Worm (Caenorhabditis elegans) whole organism, L3 larva: ENCODE results near the gene gsp-2.

Experiments
- R02D3.7 ChIP-seq: fragments of 150-350 bp; optimal IDR thresholded peaks from 2 replicates; lab custom pipeline; 2014; ENCODE audit warnings: missing biosample characterization, missing genetic modification characterization
- ZK546.5 ChIP-seq: sonication (generic microtip); optimal IDR thresholded peaks from 2 replicates; lab custom pipeline; 2017; ENCODE audit warnings: missing biosample characterization, missing genetic modification characterization
- aly-2 ChIP-seq: fragments of 150-350 bp; optimal IDR thresholded peaks from 2 replicates; lab custom pipeline; 2014; ENCODE audit warnings: missing biosample characterization, missing genetic modification characterization
- ama-1 ChIP-seq: fragments of 150-350 bp; optimal IDR thresholded peaks from 2 replicates; lab custom pipeline; 2018
- ceh-16 ChIP-seq: sonication (generic microtip); optimal IDR thresholded peaks from 2 replicates; lab custom pipeline; 2017; ENCODE audit warnings: missing biosample characterization, missing genetic modification characterization
- ceh-9 ChIP-seq: sonication (generic microtip); optimal IDR thresholded peaks from 2 replicates; lab custom pipeline; 2018; ENCODE audit warnings: missing biosample characterization, missing genetic modification characterization
- egl-5 ChIP-seq: fragments of 150-350 bp; optimal IDR thresholded peaks from 2 replicates; lab custom pipeline; 2017; ENCODE audit warnings: missing biosample characterization, missing genetic modification reagents, missing genetic modification characterization, inconsistent platforms
- elt-1 ChIP-seq: fragments of 150-350 bp; optimal IDR thresholded peaks from 2 replicates; lab custom pipeline; 2014; ENCODE audit warnings: missing biosample characterization, missing genetic modification characterization
- elt-2 ChIP-seq: sonication (generic microtip); optimal IDR thresholded peaks from 2 replicates; lab custom pipeline; 2016; ENCODE audit warnings: missing genetic modification reagents, mild to moderate bottlenecking, missing genetic modification characterization, missing compliant biosample characterization
- elt-3 ChIP-seq, 3 experiments: fragments of 150-350 bp in 1 of 3; sonication (generic microtip) in 2 of 3; optimal IDR thresholded peaks; 2 replicates in 2 of 3; 4 replicates in 1 of 3; lab custom pipeline; 2014 to 2017; ENCODE audit warnings: missing biosample characterization in 3 of 3, missing genetic modification characterization in 3 of 3
- eor-1 ChIP-seq, 2 experiments: fragments of 150-350 bp; optimal IDR thresholded peaks; 2 replicates each; lab custom pipeline; 2014 to 2018; ENCODE audit warnings: missing biosample characterization in 2 of 2, missing genetic modification characterization in 2 of 2
- hmg-11 ChIP-seq: sonication (generic microtip); optimal IDR thresholded peaks from 2 replicates; lab custom pipeline; 2016; ENCODE audit warnings: missing genetic modification characterization, missing compliant biosample characterization
- lin-15B ChIP-seq: fragments of 150-350 bp; optimal IDR thresholded peaks from 2 replicates; lab custom pipeline; 2014; ENCODE audit warnings: missing biosample characterization, missing genetic modification characterization
- lin-39 ChIP-seq: fragments of 150-350 bp; optimal IDR thresholded peaks from 2 replicates; lab custom pipeline; 2018; ENCODE audit warnings: missing biosample characterization, missing genetic modification reagents, missing genetic modification characterization
- mdl-1 ChIP-seq: fragments of 150-350 bp; optimal IDR thresholded peaks from 2 replicates; lab custom pipeline; 2014; ENCODE audit warnings: missing biosample characterization, missing genetic modification characterization
- mml-1 ChIP-seq: fragments of 150-350 bp; sonication (generic microtip); optimal IDR thresholded peaks from 3 replicates; lab custom pipeline; 2014; ENCODE audit warnings: missing biosample characterization, missing genetic modification characterization
- nfya-1 ChIP-seq: sonication (generic microtip); optimal IDR thresholded peaks from 2 replicates; lab custom pipeline; 2017; ENCODE audit warnings: missing genetic modification characterization, mild to moderate bottlenecking, missing compliant biosample characterization, antibody characterized with exemption, moderate library complexity; ENCODE audit not compliant: insufficient read depth
- nhr-11 ChIP-seq: fragments of 150-350 bp; optimal IDR thresholded peaks from 2 replicates; lab custom pipeline; 2014; ENCODE audit warnings: missing biosample characterization, missing genetic modification characterization
- nhr-12 ChIP-seq: fragments of 150-350 bp; optimal IDR thresholded peaks from 2 replicates; lab custom pipeline; 2014; ENCODE audit warnings: missing biosample characterization, missing genetic modification characterization
- nhr-23 ChIP-seq: fragments of 150-350 bp; optimal IDR thresholded peaks from 2 replicates; lab custom pipeline; 2014; ENCODE audit warnings: missing biosample characterization, missing genetic modification reagents, missing genetic modification characterization
- nhr-25 ChIP-seq: sonication (generic microtip); optimal IDR thresholded peaks from 2 replicates; lab custom pipeline; 2017; ENCODE audit warnings: missing biosample characterization, missing genetic modification characterization
- nhr-28 ChIP-seq: fragments of 150-350 bp; optimal IDR thresholded peaks from 2 replicates; lab custom pipeline; 2014; ENCODE audit warnings: missing biosample characterization, missing genetic modification characterization
- nhr-67 ChIP-seq: fragments of 150-350 bp; optimal IDR thresholded peaks from 2 replicates; lab custom pipeline; 2014; ENCODE audit warnings: missing biosample characterization, missing genetic modification characterization
- nhr-76 ChIP-seq: fragments of 150-350 bp; sonication (generic microtip); optimal IDR thresholded peaks from 5 replicates; lab custom pipeline; 2014; ENCODE audit warnings: missing biosample characterization, missing genetic modification characterization
- pha-4 ChIP-seq: fragments of 150-350 bp; optimal IDR thresholded peaks from 2 replicates; lab custom pipeline; 2014; ENCODE audit warnings: missing biosample characterization, missing genetic modification reagents, missing genetic modification characterization
- unc-39 ChIP-seq: sonication (generic microtip); optimal IDR thresholded peaks from 4 replicates; lab custom pipeline; 2017; ENCODE audit warnings: missing biosample characterization, missing genetic modification characterization
- unc-62 ChIP-seq: fragments of 150-350 bp; sonication (generic microtip); optimal IDR thresholded peaks from 4 replicates; lab custom pipeline; 2014; ENCODE audit warnings: missing biosample characterization, missing genetic modification reagents, missing genetic modification characterization
- zag-1 ChIP-seq: fragments of 150-350 bp; optimal IDR thresholded peaks from 2 replicates; lab custom pipeline; 2014; ENCODE audit warnings: missing biosample characterization, missing genetic modification characterization
- ztf-4 ChIP-seq: fragments of 150-350 bp; optimal IDR thresholded peaks from 2 replicates; lab custom pipeline; 2014; ENCODE audit warnings: missing biosample characterization, missing genetic modification characterization

gsp-2 gene

DNA sequence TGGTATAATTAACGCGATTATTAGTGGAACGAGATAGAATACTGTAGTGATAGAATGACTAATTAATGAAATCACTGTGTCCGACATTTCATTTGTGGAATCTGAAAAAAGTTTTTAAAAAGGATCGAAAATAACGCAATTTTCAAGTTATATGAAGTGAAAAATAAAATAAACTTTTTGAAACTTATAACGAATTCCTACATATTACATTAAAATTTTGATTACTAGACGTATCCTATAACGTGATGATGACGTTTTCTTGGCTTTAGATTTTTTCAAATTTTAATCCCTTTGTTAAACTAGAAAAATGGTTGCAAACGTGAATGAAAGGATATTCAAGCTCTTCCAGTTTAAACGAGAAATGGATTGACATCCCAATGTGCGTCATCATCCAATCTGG lies 45.9 kb upstream of the gsp-2 start, which contains the start of gene algn-11:
Gene algn-11 (minus strand): TSS at position 101 of the 400 bp plus-strand sequence.
- TF ChIP-seq nhr-11 (tag; lab: Kevin White, UChicago) (no peak), nfya-1 (no peak), nhr-12 (tag; lab: Kevin White, UChicago) (no peak), mml-1 (tag; lab: Kevin White, UChicago) (no peak), R02D3.7 (tag; lab: Kevin White, UChicago) (no peak)
- TF ChIP-seq, all 47 proteins: peak for 0

DNA sequence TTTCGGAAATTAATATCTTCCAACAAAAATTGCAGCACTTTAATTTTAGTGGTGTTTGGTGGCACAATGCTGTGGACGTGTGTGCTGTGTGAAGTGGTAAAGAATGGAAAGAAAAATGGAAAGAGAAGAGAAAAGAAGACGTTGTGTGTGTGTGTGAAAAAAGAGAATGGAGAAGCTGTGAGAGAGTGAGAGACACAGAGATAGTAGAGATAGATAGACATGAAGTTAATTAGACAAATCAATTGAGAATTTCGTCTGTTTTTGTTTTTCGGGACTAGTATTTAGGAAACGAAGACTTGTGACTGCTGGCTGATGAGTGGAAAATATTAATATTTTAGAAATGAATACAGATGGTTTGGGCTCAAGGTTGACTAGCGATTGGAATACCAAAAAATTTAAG lies 45.2 kb upstream of the gsp-2 start:
- TF ChIP-seq lin-15B (tag; lab: Kevin White, UChicago) = no peak
- TF ChIP-seq nfya-1 = peak; percentile 27
- TF ChIP-seq nhr-25 (tag; lab: Kevin White, UChicago) = no peak
- no peak for TF ChIP-seq ceh-16 (tag; lab: Kevin White, UChicago)
- no peak for TF ChIP-seq elt-2 (tag; lab: Kevin White, UChicago)
- no peak for TF ChIP-seq nhr-76 (tag; lab: Kevin White, UChicago)
- no peak for TF ChIP-seq elt-1 (tag; lab: Kevin White, UChicago)

DNA sequence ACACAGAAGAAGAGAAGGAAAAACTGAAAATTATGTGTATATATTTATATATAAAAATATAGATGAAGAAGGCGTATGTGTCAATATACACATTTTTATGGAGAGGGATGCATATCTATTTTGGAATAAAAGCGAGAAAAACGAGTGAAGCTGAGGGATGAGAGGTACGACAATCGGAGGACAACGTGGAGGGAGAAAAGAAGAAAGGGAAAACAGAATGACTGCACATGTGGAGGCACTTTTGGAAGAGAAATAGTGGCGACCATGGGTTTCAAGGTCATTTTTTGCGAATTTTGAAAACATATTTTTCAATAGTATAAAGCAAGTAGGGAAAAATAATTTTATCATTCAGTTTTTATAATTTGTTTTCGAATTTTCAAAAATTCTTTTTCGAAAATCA lies 43.8 kb upstream of the gsp-2 start:
- TF ChIP-seq eor-1 (tag; optimal IDR thresholded peaks at IDR 0.05; lab: Kevin White, UChicago) (no peak), nhr-23 (tag; lab: Kevin White, UChicago) (no peak), lin-39 (tag; lab: Kevin White, UChicago) (peak; percentile 7), unc-39 (no peak), ZK546.5 (no peak), ztf-4 (tag; lab: Kevin White, UChicago) (no peak), pha-4 (tag; lab: Kevin White, UChicago) (peak; percentile 26), lin-15B (tag; lab: Kevin White, UChicago) (peak; percentile 15), nhr-28 (no peak), nhr-67 (tag; lab: Kevin White, UChicago) (no peak), nhr-25 (tag; lab: Kevin White, UChicago) (peak; percentile 61), nhr-11 (tag; lab: Kevin White, UChicago) (no peak), nfya-1 (peak; percentile 54), mdl-1 (tag; lab: Kevin White, UChicago) (no peak), hmg-11 (tag; lab: Kevin White, UChicago) (peak; percentile 17)

ce11 chrIII:7293075-7293684 lies 43.2 kb upstream of the gsp-2 start, which contains the start of gene cwf-19L2:
TSS of gene cwf-19L2 (plus strand) at chrIII:7293634.
- TF ChIP-seq ceh-9 (tag; lab: Kevin White, UChicago) = no peak
- peak; percentile 52 for TF ChIP-seq pha-4 (tag; lab: Kevin White, UChicago)
- TF ChIP-seq, all 47 proteins: peak for 1

- TF ChIP-seq nfya-1 (no peak), nhr-25 (tag; lab: Kevin White, UChicago) (peak; percentile 63), mdl-1 (tag; lab: Kevin White, UChicago) (no peak), nhr-23 (tag; lab: Kevin White, UChicago) (peak; percentile 20), egl-5 (tag; lab: Kevin White, UChicago) (peak; percentile 14), zag-1 (tag; lab: Kevin White, UChicago) (no peak)
These were observed 40.2 kb upstream of the gsp-2 start for ce11 chrIII:7296092-7296668.

DNA sequence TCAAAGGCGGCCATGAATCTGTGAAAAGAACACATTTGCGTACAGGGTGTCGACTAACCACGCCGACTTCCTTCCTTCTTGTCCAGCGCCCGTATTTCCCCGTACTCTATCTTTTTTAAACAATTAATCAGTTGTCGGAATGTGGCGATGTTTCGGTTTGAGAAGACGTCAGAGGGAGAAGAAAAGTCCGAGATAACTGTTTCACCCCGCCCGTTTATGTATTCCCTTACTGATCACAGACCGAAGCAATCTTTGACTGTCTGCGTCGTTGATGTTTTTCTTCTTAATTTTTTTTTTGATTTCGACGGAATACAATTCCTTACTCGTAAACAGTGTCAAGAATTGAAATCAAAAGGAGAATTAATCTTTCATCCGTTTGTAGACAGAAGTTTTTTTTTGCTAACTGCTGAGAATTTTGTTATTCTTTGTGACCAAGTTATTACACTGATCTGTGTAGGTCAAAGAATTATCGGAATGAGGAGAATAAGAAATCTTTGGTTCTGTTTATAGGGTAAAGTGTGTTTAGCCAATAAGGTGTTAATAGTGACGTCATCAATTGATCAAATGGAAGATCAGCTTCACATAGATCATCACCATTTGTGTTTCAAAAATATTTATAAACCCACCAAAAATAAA lies 39.2 kb upstream of the gsp-2 start:
- TF ChIP-seq ama-1 (lab: Kevin White, UChicago) (peak; percentile 35), nhr-23 (tag; lab: Kevin White, UChicago) (peak; percentile 61), unc-62 (GFP tag; lab: Kevin White, UChicago) (peak; percentile 50), nhr-28 (no peak), ztf-4 (tag; lab: Kevin White, UChicago) (no peak), elt-3 (tag; optimal IDR thresholded peaks at IDR 0.05; lab: Kevin White, UChicago) (peak in 1 of 3 experiments; percentile 32), ceh-16 (tag; lab: Kevin White, UChicago) (no peak), aly-2 (tag; lab: Kevin White, UChicago) (no peak)
